Worm (Caenorhabditis elegans): ENCODE data around the gene mac-1.

mac-1 gene

ce11 chrII:13334966-13335698, 14.4 kb upstream of the mac-1 start:
- peak; percentile 61 to 70 for TF ChIP-seq mdl-1 (tag; optimal IDR thresholded peaks at IDR 0.05)
- TF ChIP-seq elt-3 (tag; optimal IDR thresholded peaks at IDR 0.05) = no peak
- peak; percentile 73 for TF ChIP-seq lin-11 (tag; optimal IDR thresholded peaks at IDR 0.05)
- TF ChIP-seq blmp-1 (tag; optimal IDR thresholded peaks at IDR 0.05; ENCODE audit: insufficient read depth) = peak; percentile 23
- peak; percentile 86 for TF ChIP-seq lin-13 (GFP tag; optimal IDR thresholded peaks at IDR 0.05)
- TF ChIP-seq snpc-4 (tag; optimal IDR thresholded peaks at IDR 0.05) = peak; percentile 37
- peak; percentile 83 for TF ChIP-seq sem-4 (tag; optimal IDR thresholded peaks at IDR 0.05)
- no peak for TF ChIP-seq nhr-237 (tag; optimal IDR thresholded peaks at IDR 0.05)
- peak; percentile 85 for TF ChIP-seq C34F6.9 (tag; optimal IDR thresholded peaks at IDR 0.05)
- no peak for TF ChIP-seq mbf-1 (tag; optimal IDR thresholded peaks at IDR 0.05)
- peak; percentile 80 to 83 for TF ChIP-seq lsy-2 (tag; optimal IDR thresholded peaks at IDR 0.05)
- TF ChIP-seq skn-1 (tag; optimal IDR thresholded peaks at IDR 0.05) = no peak
- TF ChIP-seq gmeb-1 (tag; optimal IDR thresholded peaks at IDR 0.05) = peak; percentile 32
- peak; percentile 66 for TF ChIP-seq nhr-6 (tag; optimal IDR thresholded peaks at IDR 0.05)
- peak; percentile 68 for TF ChIP-seq mab-5 (tag; optimal IDR thresholded peaks at IDR 0.05)
- peak; percentile 25 for TF ChIP-seq nhr-10 (tag; optimal IDR thresholded peaks at IDR 0.05)
- TF ChIP-seq ztf-11 (tag; optimal IDR thresholded peaks at IDR 0.05) = peak; percentile 38
- TF ChIP-seq ceh-16 (tag; optimal IDR thresholded peaks at IDR 0.05) = peak; percentile 28
- TF ChIP-seq F13H6.1 (tag; optimal IDR thresholded peaks at IDR 0.05) = peak; percentile 99
- TF ChIP-seq ztf-4 (tag; optimal IDR thresholded peaks at IDR 0.05) = peak; percentile 66
- peak; percentile 90 for TF ChIP-seq unc-39 (tag; optimal IDR thresholded peaks at IDR 0.05)
- TF ChIP-seq egl-27 (tag; optimal IDR thresholded peaks at IDR 0.05) = peak; percentile 70
- TF ChIP-seq peb-1 (tag; optimal IDR thresholded peaks at IDR 0.05) = no peak
- TF ChIP-seq nhr-23 (tag; optimal IDR thresholded peaks at IDR 0.05) = no peak
- TF ChIP-seq nhr-21 (tag; optimal IDR thresholded peaks at IDR 0.05) = peak; percentile 87
- TF ChIP-seq Y55F3AM.14 (GFP tag; optimal IDR thresholded peaks at IDR 0.05) = peak; percentile 83
- no peak for TF ChIP-seq ama-1 (optimal IDR thresholded peaks at IDR 0.05)
- no peak for TF ChIP-seq nhr-11 (tag; optimal IDR thresholded peaks at IDR 0.05)
- TF ChIP-seq ZK546.5 (tag; optimal IDR thresholded peaks at IDR 0.05) = no peak
- TF ChIP-seq nhr-77 (tag; optimal IDR thresholded peaks at IDR 0.05) = no peak
- peak; percentile 88 for TF ChIP-seq fos-1 (tag; optimal IDR thresholded peaks at IDR 0.05)
- TF ChIP-seq sma-9 (GFP tag; optimal IDR thresholded peaks at IDR 0.05) = peak; percentile 89
- peak; percentile 61 for TF ChIP-seq sma-9 (tag; optimal IDR thresholded peaks at IDR 0.05)
- TF ChIP-seq ceh-82 (tag; optimal IDR thresholded peaks at IDR 0.05) = peak; percentile 76
- no peak for TF ChIP-seq alr-1 (tag; optimal IDR thresholded peaks at IDR 0.05)
- no peak for TF ChIP-seq aly-2 (tag; optimal IDR thresholded peaks at IDR 0.05)
- TF ChIP-seq crh-2 (tag; optimal IDR thresholded peaks at IDR 0.05) = peak; percentile 82
- TF ChIP-seq R02D3.7 (tag; optimal IDR thresholded peaks at IDR 0.05) = no peak
- TF ChIP-seq nhr-12 (tag; optimal IDR thresholded peaks at IDR 0.05) = no peak
- TF ChIP-seq dmd-4 (tag; optimal IDR thresholded peaks at IDR 0.05) = no peak
- TF ChIP-seq lin-39 (tag; optimal IDR thresholded peaks at IDR 0.05) = no peak
- TF ChIP-seq unc-55 (GFP tag; optimal IDR thresholded peaks at IDR 0.05) = peak; percentile 76
- TF ChIP-seq sma-3 (GFP tag; optimal IDR thresholded peaks at IDR 0.05) = peak; percentile 65
- peak; percentile 81 for TF ChIP-seq nhr-25 (tag; optimal IDR thresholded peaks at IDR 0.05)
- no peak for TF ChIP-seq elt-1 (tag; optimal IDR thresholded peaks at IDR 0.05)
- TF ChIP-seq ztf-1 (GFP tag; conservative IDR thresholded peaks at IDR 0.05) = no peak
- TF ChIP-seq unc-62 (GFP tag; optimal IDR thresholded peaks at IDR 0.05) = no peak
- TF ChIP-seq nhr-129 (tag; optimal IDR thresholded peaks at IDR 0.05) = peak; percentile 82
- TF ChIP-seq zag-1 (tag; optimal IDR thresholded peaks at IDR 0.05) = peak; percentile 87

Measured in whole organism, L2 larva.